Fruit fly (Drosophila melanogaster) whole organism, prepupa: ENCODE results near the gene lark.

ENCODE experiments used
- CG31627 ChIP-seq: fragments of 200-800 bp; sonication (Bioruptor generic); optimal IDR thresholded peaks from 3 replicates; lab custom pipeline; 2016; ENCODE audit warnings: missing biosample characterization, missing genetic modification characterization
- Hr38 ChIP-seq: sonication (Bioruptor generic); optimal IDR thresholded peaks from 2 replicates; lab custom pipeline; 2016; ENCODE audit warnings: missing biosample characterization, missing genetic modification characterization
- Hr39 ChIP-seq: fragments of 200-800 bp; sonication (Bioruptor generic); optimal IDR thresholded peaks from 2 replicates; lab custom pipeline; 2016; ENCODE audit warnings: missing biosample characterization, missing genetic modification characterization
- Lpt ChIP-seq: fragments of 200-800 bp; sonication (Bioruptor generic); optimal IDR thresholded peaks from 3 replicates; lab custom pipeline; 2016; ENCODE audit warnings: missing biosample characterization, missing genetic modification characterization
- esn ChIP-seq: fragments of 200-800 bp; sonication (Bioruptor generic); optimal IDR thresholded peaks from 2 replicates; lab custom pipeline; 2016; ENCODE audit warnings: missing biosample characterization, mild to moderate bottlenecking, missing genetic modification characterization, moderate library complexity
- fkh ChIP-seq: fragments of 200-800 bp; sonication (Bioruptor generic); optimal IDR thresholded peaks from 3 replicates; lab custom pipeline; 2017; ENCODE audit warnings: missing biosample characterization, mild to moderate bottlenecking, missing genetic modification characterization, moderate library complexity
- pdm3 ChIP-seq: fragments of 200-800 bp; sonication (Bioruptor generic); optimal IDR thresholded peaks from 3 replicates; lab custom pipeline; 2016; ENCODE audit warnings: missing biosample characterization, missing genetic modification characterization

DNA sequence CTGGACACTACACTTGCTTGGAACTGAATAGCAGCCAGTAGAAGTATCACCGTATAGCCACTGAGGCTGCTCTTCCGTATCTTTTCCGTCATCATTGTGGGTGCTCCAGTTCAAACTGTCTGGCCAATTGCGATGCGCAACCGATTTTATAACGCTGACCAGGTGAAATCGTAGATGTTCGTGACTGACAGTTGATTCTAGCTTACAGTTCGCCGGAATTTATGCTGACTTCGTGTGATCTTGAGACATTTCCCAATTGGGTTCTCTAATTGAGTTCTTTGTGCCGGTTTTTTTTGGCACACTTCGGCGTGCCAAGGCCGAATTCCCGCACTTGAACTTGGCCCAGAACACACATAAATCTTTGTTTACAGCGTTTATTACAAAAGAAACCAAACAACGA, 7.9 kb downstream of the lark start, which contains the start of gene CG14834:
- TF ChIP-seq Hr38 (GFP tag; lab: Kevin White, UChicago) (no peak), fkh (GFP tag; lab: Kevin White, UChicago) (no peak), Lpt (no peak), CG31627 (no peak), Hr39 (GFP tag; lab: Kevin White, UChicago) (no peak), esn (no peak), pdm3 (GFP tag; lab: Kevin White, UChicago) (no peak)
